Fruit fly (Drosophila melanogaster) whole organism, larva: Measurements from ENCODE around the gene Son.
A peak's percentile ranks its signal among the peaks of the same experiment; 100 is the strongest.

Experiments
- noc ChIP-seq: fragments of 200-800 bp; sonication (Bioruptor generic); optimal IDR thresholded peaks from 3 replicates; lab custom pipeline; 2019; ENCODE audit warnings: missing biosample characterization, mild to moderate bottlenecking, missing genetic modification characterization, moderate library complexity

Gene Son

dm6 chr3R:9577382-9578137, at the start of gene Son, which contains the start of gene Kap-alpha3:
TSS of gene Son (plus strand) at chr3R:9578042.
TSS of gene Kap-alpha3 (minus strand) at chr3R:9577733.
- peak; percentile 89 for TF ChIP-seq noc (tag; lab: Kevin White, UChicago)

dm6 chr3R:9529387-9529897, 48.4 kb upstream of the Son start:
- TF ChIP-seq noc (tag; lab: Kevin White, UChicago), result no peak

- TF ChIP-seq noc (tag; lab: Kevin White, UChicago), result no peak
These were observed 47.9 kb upstream of the Son start for dm6 chr3R:9529913-9530312.

dm6 chr3R:9532437-9533180, 45.2 kb upstream of the Son start, which contains the start of gene by:
TSS of gene by (minus strand) at chr3R:9533011.
- no peak for TF ChIP-seq noc (tag; lab: Kevin White, UChicago)

dm6 chr3R:9533181-9534124, 44.4 kb upstream of the Son start:
- TF ChIP-seq noc (tag; lab: Kevin White, UChicago), result peak; percentile 98

- TF ChIP-seq noc (tag; lab: Kevin White, UChicago), result peak; percentile 79
These were observed 43.7 kb upstream of the Son start for dm6 chr3R:9534125-9534496.

- no peak for TF ChIP-seq noc (tag; lab: Kevin White, UChicago)
These were observed 43.1 kb upstream of the Son start for dm6 chr3R:9534595-9535217.

- TF ChIP-seq noc (tag; lab: Kevin White, UChicago), result no peak
These were observed 34.2 kb upstream of the Son start for dm6 chr3R:9543495-9544180.

dm6 chr3R:9546808-9547381, 30.9 kb upstream of the Son start:
- no peak for TF ChIP-seq noc (tag; lab: Kevin White, UChicago)

- TF ChIP-seq noc (tag; lab: Kevin White, UChicago), result no peak
These were observed 29.1 kb upstream of the Son start for dm6 chr3R:9548769-9549168.

dm6 chr3R:9550265-9551012, 27.4 kb upstream of the Son start:
- no peak for TF ChIP-seq noc (tag; lab: Kevin White, UChicago)

dm6 chr3R:9551013-9551658, 26.7 kb upstream of the Son start:
- TF ChIP-seq noc (tag; lab: Kevin White, UChicago), result no peak
